Worm (Caenorhabditis elegans): Measurements from ENCODE around the gene wbp-2.

The wbp-2 gene

ce11 chrII:9308614-9309046, 20.9 kb upstream of the wbp-2 start:
- TF ChIP-seq tlp-1 (tag; optimal IDR thresholded peaks at IDR 0.05), result no peak
- TF ChIP-seq sptf-1 (tag; optimal IDR thresholded peaks at IDR 0.05), result no peak
- TF ChIP-seq nhr-237 (tag; optimal IDR thresholded peaks at IDR 0.05), result no peak
- peak; percentile 37 for TF ChIP-seq rnt-1 (tag; optimal IDR thresholded peaks at IDR 0.05)
- no peak for TF ChIP-seq lin-15B (tag; optimal IDR thresholded peaks at IDR 0.05)
- TF ChIP-seq ceh-90 (tag; optimal IDR thresholded peaks at IDR 0.05), result no peak
- TF ChIP-seq sup-37 (GFP tag; optimal IDR thresholded peaks at IDR 0.05), result no peak
- no peak for TF ChIP-seq tbx-2 (tag; optimal IDR thresholded peaks at IDR 0.05)
- TF ChIP-seq zip-4 (GFP tag; optimal IDR thresholded peaks at IDR 0.05), result no peak
- peak; percentile 22 for TF ChIP-seq lin-14 (GFP tag; optimal IDR thresholded peaks at IDR 0.05)
- TF ChIP-seq ztf-11 (tag; optimal IDR thresholded peaks at IDR 0.05), result peak in 1 of 2 experiments; percentile 6
- no peak for TF ChIP-seq aha-1 (tag; optimal IDR thresholded peaks at IDR 0.05)
- TF ChIP-seq dpl-1 (GFP tag; optimal IDR thresholded peaks at IDR 0.05), result no peak

ce11 chrII:9310204-9310603, 19.4 kb upstream of the wbp-2 start, which contains the start of gene cam-1:
Gene cam-1 (minus strand): TSS chrII:9310304.
- TF ChIP-seq nhr-47 (tag; optimal IDR thresholded peaks at IDR 0.05) (no peak), dsc-1 (tag; optimal IDR thresholded peaks at IDR 0.05) (no peak), rnt-1 (tag; optimal IDR thresholded peaks at IDR 0.05) (no peak), aha-1 (tag; optimal IDR thresholded peaks at IDR 0.05) (no peak), skn-1 (tag; optimal IDR thresholded peaks at IDR 0.05) (no peak), ztf-11 (tag; optimal IDR thresholded peaks at IDR 0.05) (no peak), ceh-90 (tag; optimal IDR thresholded peaks at IDR 0.05) (no peak), ama-1 (optimal IDR thresholded peaks at IDR 0.05) (no peak), nhr-90 (tag; optimal IDR thresholded peaks at IDR 0.05; ENCODE audit: poor library complexity) (no peak), elt-3 (tag; optimal IDR thresholded peaks at IDR 0.05) (no peak)

DNA sequence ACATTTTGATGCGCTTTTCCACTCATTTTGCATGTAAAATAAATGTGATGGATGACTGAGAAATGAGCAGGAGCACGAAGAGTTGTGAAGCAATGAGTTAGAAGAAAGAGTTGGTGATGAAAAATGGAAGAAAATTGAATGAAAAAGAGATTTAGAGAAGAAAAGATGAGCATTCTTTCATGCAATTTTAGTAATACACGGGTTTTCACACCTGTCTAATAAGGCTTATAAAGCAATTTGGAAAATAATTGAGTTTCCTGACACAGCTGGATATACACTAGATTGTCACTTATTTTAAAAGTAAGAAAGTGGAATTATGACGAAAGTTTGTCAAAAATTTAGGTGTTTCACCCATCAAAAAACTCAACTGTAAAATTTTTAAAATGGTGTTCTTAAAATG, 18.8 kb upstream of the wbp-2 start:
- TF ChIP-seq lin-14 (GFP tag; optimal IDR thresholded peaks at IDR 0.05) (peak; percentile 26), fkh-8 (tag; optimal IDR thresholded peaks at IDR 0.05) (peak; percentile 27), ceh-8 (GFP tag; optimal IDR thresholded peaks at IDR 0.05) (peak; percentile 43), tlp-1 (tag; optimal IDR thresholded peaks at IDR 0.05) (no peak), zip-4 (GFP tag; optimal IDR thresholded peaks at IDR 0.05) (no peak), C04F5.9 (tag; optimal IDR thresholded peaks at IDR 0.05) (no peak), snu-23 (GFP tag; optimal IDR thresholded peaks at IDR 0.05) (no peak), fos-1 (tag; optimal IDR thresholded peaks at IDR 0.05) (no peak)

DNA sequence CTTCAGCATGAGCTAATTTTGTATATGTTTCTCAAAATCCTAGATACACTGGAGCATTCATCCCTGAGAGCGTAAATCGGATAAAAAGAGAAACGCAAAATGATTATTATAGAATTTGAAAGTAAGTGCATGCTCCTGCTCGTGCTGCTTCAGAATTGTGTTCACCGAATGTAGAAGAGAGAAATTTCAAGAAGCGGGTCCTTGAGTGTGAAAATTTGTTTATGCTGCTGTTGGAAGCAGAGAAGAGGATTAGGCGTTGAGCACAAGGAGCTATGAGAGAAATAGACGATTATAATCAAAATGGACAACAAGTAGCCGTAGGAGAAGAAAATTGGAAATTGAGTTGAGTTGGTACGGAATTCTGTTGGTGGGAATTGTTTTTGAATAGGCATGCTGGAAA, 17.9 kb upstream of the wbp-2 start:
- TF ChIP-seq nhr-47 (tag; optimal IDR thresholded peaks at IDR 0.05) (no peak), lin-39 (tag; optimal IDR thresholded peaks at IDR 0.05) (no peak), lin-15B (tag; optimal IDR thresholded peaks at IDR 0.05) (no peak), ama-1 (optimal IDR thresholded peaks at IDR 0.05) (no peak), sox-4 (tag; optimal IDR thresholded peaks at IDR 0.05) (no peak), unc-62 (GFP tag; optimal IDR thresholded peaks at IDR 0.05) (no peak), nhr-85 (tag) (no peak), nhr-71 (tag; optimal IDR thresholded peaks at IDR 0.05) (no peak), egl-27 (tag; optimal IDR thresholded peaks at IDR 0.05) (no peak), isw-1 (GFP tag; IDR thresholded peaks at IDR 0.05) (no peak), lin-14 (GFP tag; optimal IDR thresholded peaks at IDR 0.05) (peak; percentile 57), fkh-10 (GFP tag; optimal IDR thresholded peaks at IDR 0.05) (peak; percentile 69)

DNA sequence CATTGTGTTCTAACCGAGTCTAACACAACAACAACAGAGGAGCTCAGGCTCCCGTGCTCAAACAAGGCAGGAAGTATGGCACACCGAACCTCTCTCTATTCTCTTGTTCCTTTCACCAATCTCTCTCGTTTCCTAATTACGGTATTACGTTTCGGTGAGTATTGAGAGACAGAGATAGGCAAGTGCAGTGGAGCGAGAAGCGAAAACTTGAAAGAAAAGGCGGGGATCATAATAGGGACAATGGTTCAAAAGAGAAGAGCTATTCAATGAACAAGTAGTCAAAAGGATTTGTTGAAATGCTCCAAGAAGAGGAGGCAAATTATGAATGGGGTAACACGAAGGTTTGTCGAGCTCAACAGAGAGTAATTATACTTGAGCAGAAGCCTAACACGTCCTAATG, 16.2 kb upstream of the wbp-2 start:
- TF ChIP-seq elt-3 (tag; optimal IDR thresholded peaks at IDR 0.05), result no peak
- peak; percentile 21 for TF ChIP-seq lin-14 (GFP tag; optimal IDR thresholded peaks at IDR 0.05)

ce11 chrII:9314733-9315132, 14.8 kb upstream of the wbp-2 start:
- TF ChIP-seq lin-14 (GFP tag; optimal IDR thresholded peaks at IDR 0.05), result peak; percentile 5
- TF ChIP-seq efl-1 (optimal IDR thresholded peaks at IDR 0.05), result no peak
- peak in 1 of 2 experiments; percentile 84 for TF ChIP-seq efl-1 (GFP tag; optimal IDR thresholded peaks at IDR 0.05 in 1 of 2)
- TF ChIP-seq nhr-71 (tag; optimal IDR thresholded peaks at IDR 0.05), result peak; percentile 30
- no peak for TF ChIP-seq irx-1 (tag; optimal IDR thresholded peaks at IDR 0.05)
- no peak for TF ChIP-seq nhr-76 (tag; optimal IDR thresholded peaks at IDR 0.05)
- no peak for TF ChIP-seq mep-1 (tag; optimal IDR thresholded peaks at IDR 0.05)
